Worm (Caenorhabditis elegans) whole organism, L4 larva: ENCODE data around the gene dct-15.

Experiments used
- D1046.2 ChIP-seq: fragments of 200-800 bp; sonication (Bioruptor generic); IDR thresholded peaks from 2 replicates; pipeline ENCODE4 v1.3.6; 2022; ENCODE audit warnings: missing genetic modification characterization, missing compliant biosample characterization
- F37D6.2 ChIP-seq: sonication (generic microtip); optimal IDR thresholded peaks from 2 replicates; lab custom pipeline; 2016; ENCODE audit warnings: mild to moderate bottlenecking, missing genetic modification characterization, missing compliant biosample characterization
- F44E2.7 ChIP-seq: fragments of 200-800 bp; sonication (Bioruptor generic); IDR thresholded peaks from 2 replicates; pipeline ENCODE4 v2.1.2; 2022; ENCODE audit warnings: missing genetic modification characterization, missing compliant biosample characterization
- F49E8.2 ChIP-seq: sonication (generic microtip); optimal IDR thresholded peaks from 2 replicates; lab custom pipeline; 2016; ENCODE audit warnings: missing compliant biosample characterization, mild to moderate bottlenecking, missing genetic modification characterization, borderline replicate concordance
- R02D3.7 ChIP-seq: fragments of 150-350 bp; sonication (generic microtip); optimal IDR thresholded peaks from 3 replicates; lab custom pipeline; 2014; ENCODE audit warnings: missing biosample characterization, missing genetic modification characterization
- T20F7.1 ChIP-seq: fragments of 200-800 bp; sonication (Bioruptor generic); optimal IDR thresholded peaks from 2 replicates; lab custom pipeline; 2018; ENCODE audit warnings: mild to moderate bottlenecking, missing genetic modification characterization, missing compliant biosample characterization
- Y48G9A.11 ChIP-seq: fragments of 200-800 bp; sonication (Bioruptor generic); IDR thresholded peaks from 2 replicates; pipeline ENCODE4 v1.3.6; 2022; ENCODE audit warnings: missing genetic modification reagents, missing genetic modification characterization, missing compliant biosample characterization
- Y5F2A.4 ChIP-seq: fragments of 200-800 bp; sonication (Bioruptor generic); optimal IDR thresholded peaks from 2 replicates; lab custom pipeline; 2018; ENCODE audit warnings: mild to moderate bottlenecking, missing genetic modification characterization, missing compliant biosample characterization
- aly-2 ChIP-seq: sonication (generic microtip); optimal IDR thresholded peaks from 2 replicates; lab custom pipeline; 2018; ENCODE audit warnings: missing biosample characterization, missing genetic modification characterization
- ama-1 ChIP-seq: fragments of 150-350 bp; optimal IDR thresholded peaks from 2 replicates; lab custom pipeline; 2014; ENCODE audit warnings: inconsistent platforms, mixed read lengths
- attf-4 ChIP-seq: sonication (generic microtip); optimal IDR thresholded peaks from 3 replicates; lab custom pipeline; 2017; ENCODE audit warnings: missing biosample characterization, missing genetic modification characterization
- ceh-32 ChIP-seq: sonication (generic microtip); optimal IDR thresholded peaks from 2 replicates; lab custom pipeline; 2016; ENCODE audit warnings: mild to moderate bottlenecking, missing genetic modification characterization, missing compliant biosample characterization; ENCODE audit not compliant: poor library complexity
- ceh-82 ChIP-seq: sonication (generic microtip); optimal IDR thresholded peaks from 2 replicates; lab custom pipeline; 2017; ENCODE audit warnings: missing biosample characterization, missing genetic modification characterization
- ces-1 ChIP-seq: fragments of 150-350 bp; sonication (generic microtip); optimal IDR thresholded peaks from 4 replicates; lab custom pipeline; 2014; ENCODE audit warnings: missing biosample characterization, missing genetic modification reagents, missing genetic modification characterization
- cey-2 ChIP-seq: sonication (generic microtip); optimal IDR thresholded peaks from 3 replicates; lab custom pipeline; 2017; ENCODE audit warnings: missing genetic modification characterization, mild to moderate bottlenecking, missing compliant biosample characterization, antibody characterized with exemption, borderline replicate concordance; ENCODE audit not compliant: insufficient read depth
- ctbp-1 ChIP-seq: fragments of 200-800 bp; sonication (Bioruptor generic); IDR thresholded peaks from 2 replicates; pipeline ENCODE4 v1.3.6; 2022; ENCODE audit warnings: missing genetic modification reagents, missing genetic modification characterization, missing compliant biosample characterization
- daf-12 ChIP-seq: fragments of 150-350 bp; optimal IDR thresholded peaks from 2 replicates; lab custom pipeline; 2014; ENCODE audit warnings: missing biosample characterization, missing genetic modification reagents, missing genetic modification characterization
- daf-16 ChIP-seq, 3 experiments: sonication (generic microtip); optimal IDR thresholded peaks; 2 replicates each; lab custom pipeline; 2016 to 2017; ENCODE audit warnings: missing genetic modification characterization in 3 of 3, missing genetic modification reagents in 3 of 3, mild to moderate bottlenecking in 2 of 3, missing compliant biosample characterization in 2 of 3, missing biosample characterization in 1 of 3, moderate library complexity in 1 of 3
- dpl-1 ChIP-seq: fragments of 150-350 bp; optimal IDR thresholded peaks from 2 replicates; lab custom pipeline; 2014; ENCODE audit warnings: missing biosample characterization, missing genetic modification reagents, missing genetic modification characterization
- duxl-1 ChIP-seq: sonication (generic microtip); optimal IDR thresholded peaks from 2 replicates; lab custom pipeline; 2016; ENCODE audit warnings: mild to moderate bottlenecking, missing genetic modification characterization, moderate library complexity, missing compliant biosample characterization; ENCODE audit not compliant: poor library complexity
- dve-1 ChIP-seq: sonication (generic microtip); optimal IDR thresholded peaks from 2 replicates; lab custom pipeline; 2017; ENCODE audit warnings: antibody characterized with exemption, mild to moderate bottlenecking, missing genetic modification characterization, missing compliant biosample characterization; ENCODE audit not compliant: insufficient read depth
- egl-43 ChIP-seq: fragments of 200-800 bp; sonication (Bioruptor generic); IDR thresholded peaks from 2 replicates; pipeline ENCODE4 v1.3.6; 2022; ENCODE audit warnings: missing genetic modification reagents, missing genetic modification characterization, missing compliant biosample characterization
- fkh-10 ChIP-seq: fragments of 150-350 bp; optimal IDR thresholded peaks from 2 replicates; lab custom pipeline; 2014; ENCODE audit warnings: missing biosample characterization, missing genetic modification reagents, missing genetic modification characterization
- lim-7 ChIP-seq: fragments of 200-800 bp; sonication (Bioruptor generic); IDR thresholded peaks from 2 replicates; pipeline ENCODE4 v1.3.6; 2022; ENCODE audit warnings: missing genetic modification characterization, missing compliant biosample characterization
- lin-39 ChIP-seq: fragments of 150-350 bp; optimal IDR thresholded peaks from 2 replicates; lab custom pipeline; 2014; ENCODE audit warnings: missing biosample characterization, missing genetic modification reagents, missing genetic modification characterization
- lir-3 ChIP-seq: sonication (generic microtip); optimal IDR thresholded peaks from 2 replicates; lab custom pipeline; 2016; ENCODE audit warnings: mild to moderate bottlenecking, missing genetic modification characterization, missing compliant biosample characterization
- madf-5 ChIP-seq, 2 experiments: fragments of 200-800 bp; sonication (Bioruptor generic); IDR thresholded peaks; 2 replicates each; pipeline ENCODE4 v1.3.6; 2022; ENCODE audit warnings: missing compliant biosample characterization in 2 of 2, missing genetic modification characterization in 2 of 2
- madf-9 ChIP-seq: fragments of 200-800 bp; sonication (Bioruptor generic); conservative IDR thresholded peaks from 2 replicates; pipeline ENCODE4 v1.3.6; 2022; ENCODE audit warnings: missing genetic modification reagents, missing genetic modification characterization, missing compliant biosample characterization
- mes-2 ChIP-seq: sonication (generic microtip); optimal IDR thresholded peaks from 2 replicates; lab custom pipeline; 2016; ENCODE audit warnings: missing genotype, mild to moderate bottlenecking, missing genetic modification characterization, missing compliant biosample characterization; ENCODE audit not compliant: poor library complexity, severe bottlenecking
- mxl-2 ChIP-seq: fragments of 200-800 bp; sonication (Bioruptor generic); conservative IDR thresholded peaks from 2 replicates; pipeline ENCODE4 v1.3.6; 2022; ENCODE audit warnings: missing genetic modification reagents, missing genetic modification characterization, missing compliant biosample characterization
- nhr-10 ChIP-seq: fragments of 150-350 bp; optimal IDR thresholded peaks from 2 replicates; lab custom pipeline; 2014; ENCODE audit warnings: missing biosample characterization, missing genetic modification characterization
- nhr-102 ChIP-seq: sonication (generic microtip); optimal IDR thresholded peaks from 2 replicates; lab custom pipeline; 2016; ENCODE audit warnings: mild to moderate bottlenecking, missing genetic modification characterization, moderate library complexity, missing compliant biosample characterization
- nhr-11 ChIP-seq: fragments of 150-350 bp; optimal IDR thresholded peaks from 2 replicates; lab custom pipeline; 2014; ENCODE audit warnings: missing biosample characterization, missing genetic modification characterization
- nhr-237 ChIP-seq: sonication (generic microtip); optimal IDR thresholded peaks from 2 replicates; lab custom pipeline; 2017; ENCODE audit warnings: missing biosample characterization, missing genetic modification characterization
- nhr-41 ChIP-seq: fragments of 200-800 bp; sonication (Bioruptor generic); IDR thresholded peaks from 2 replicates; pipeline ENCODE4 v1.3.6; 2022; ENCODE audit warnings: missing genetic modification reagents, missing genetic modification characterization, missing compliant biosample characterization
- nhr-48 ChIP-seq: sonication (generic microtip); optimal IDR thresholded peaks from 2 replicates; lab custom pipeline; 2016; ENCODE audit warnings: mild to moderate bottlenecking, missing genetic modification characterization, missing compliant biosample characterization
- nhr-76 ChIP-seq: fragments of 150-350 bp; optimal IDR thresholded peaks from 2 replicates; lab custom pipeline; 2014; ENCODE audit warnings: missing biosample characterization, missing genetic modification characterization
- pqm-1 ChIP-seq: sonication (generic microtip); optimal IDR thresholded peaks from 2 replicates; lab custom pipeline; 2017; ENCODE audit warnings: missing biosample characterization, missing genetic modification characterization
- skn-1 ChIP-seq: fragments of 150-350 bp; optimal IDR thresholded peaks from 2 replicates; lab custom pipeline; 2014; ENCODE audit warnings: missing biosample characterization, missing genetic modification characterization
- unc-62 ChIP-seq, 3 experiments: fragments of 150-350 bp in 1 of 3; sonication (generic microtip); optimal IDR thresholded peaks in 2 of 3; peaks in 1 of 3; 1 replicate in 1 of 3; 2 replicates in 2 of 3; lab custom pipeline; 2014 to 2017; ENCODE audit warnings: missing biosample characterization in 3 of 3, missing genetic modification characterization in 3 of 3, missing genetic modification reagents in 3 of 3, missing genotype in 1 of 3
- vab-7 ChIP-seq: fragments of 200-800 bp; sonication (Bioruptor generic); IDR thresholded peaks from 2 replicates; pipeline ENCODE4 v1.3.6; 2022; ENCODE audit warnings: missing genetic modification reagents, missing genetic modification characterization, missing compliant biosample characterization
- zfp-2 ChIP-seq: sonication (generic microtip); optimal IDR thresholded peaks from 2 replicates; lab custom pipeline; 2016; ENCODE audit warnings: mild to moderate bottlenecking, missing genetic modification characterization, missing compliant biosample characterization
- zfp-3 ChIP-seq: fragments of 200-800 bp; sonication (Bioruptor generic); conservative IDR thresholded peaks from 2 replicates; pipeline ENCODE4 v1.3.6; 2022; ENCODE audit warnings: missing genetic modification reagents, missing genetic modification characterization, missing compliant biosample characterization
- zip-2 ChIP-seq: fragments of 150-350 bp; optimal IDR thresholded peaks from 2 replicates; lab custom pipeline; 2014; ENCODE audit warnings: missing biosample characterization, missing genetic modification characterization
- ztf-11 ChIP-seq: fragments of 150-350 bp; optimal IDR thresholded peaks from 2 replicates; lab custom pipeline; 2014; ENCODE audit warnings: missing biosample characterization, missing genetic modification characterization
- ztf-7 ChIP-seq: fragments of 150-350 bp; optimal IDR thresholded peaks from 2 replicates; lab custom pipeline; 2014; ENCODE audit warnings: missing biosample characterization, missing genetic modification characterization

Gene dct-15

DNA sequence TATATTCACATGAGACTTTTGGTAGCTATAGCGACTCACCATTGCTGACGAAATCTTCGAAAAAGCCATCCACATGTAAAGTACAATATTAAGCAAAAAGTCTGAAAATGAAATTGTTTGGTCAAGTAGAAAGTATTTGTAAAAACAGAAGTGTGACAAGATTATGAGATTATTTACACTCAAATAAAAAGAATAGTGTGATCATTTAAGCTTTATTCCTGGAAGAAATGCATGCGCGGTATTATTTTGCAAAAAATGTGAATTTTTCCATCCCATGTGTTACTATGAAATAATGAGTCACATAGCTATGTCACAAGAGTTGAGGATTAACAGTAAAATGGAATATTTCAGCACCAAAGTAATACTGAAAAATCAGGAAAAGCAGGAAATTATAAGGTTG is at the start of gene dct-15:
TSS of gene dct-15 (minus strand) at position 101 of the 400 bp plus-strand sequence.
- TF ChIP-seq skn-1 (tag; lab: Kevin White, UChicago) (no peak), F37D6.2 (tag; lab: Kevin White, UChicago) (no peak), ztf-7 (tag; lab: Kevin White, UChicago) (no peak), pqm-1 (tag; lab: Kevin White, UChicago) (no peak), T20F7.1 (GFP tag; lab: Kevin White, UChicago) (no peak), lir-3 (tag; lab: Kevin White, UChicago) (no peak), aly-2 (tag; lab: Kevin White, UChicago) (no peak), lim-7 (GFP tag; lab: Robert Waterston, UW) (no peak), nhr-10 (tag; lab: Kevin White, UChicago) (no peak), R02D3.7 (tag; lab: Kevin White, UChicago) (no peak), madf-9 (GFP tag; lab: Robert Waterston, UW) (no peak), ctbp-1 (GFP tag; lab: Robert Waterston, UW) (no peak), daf-12 (tag; lab: Kevin White, UChicago) (no peak), ceh-32 (no peak), D1046.2 (GFP tag; lab: Robert Waterston, UW) (no peak), dve-1 (tag; lab: Kevin White, UChicago) (no peak), egl-43 (no peak)

DNA sequence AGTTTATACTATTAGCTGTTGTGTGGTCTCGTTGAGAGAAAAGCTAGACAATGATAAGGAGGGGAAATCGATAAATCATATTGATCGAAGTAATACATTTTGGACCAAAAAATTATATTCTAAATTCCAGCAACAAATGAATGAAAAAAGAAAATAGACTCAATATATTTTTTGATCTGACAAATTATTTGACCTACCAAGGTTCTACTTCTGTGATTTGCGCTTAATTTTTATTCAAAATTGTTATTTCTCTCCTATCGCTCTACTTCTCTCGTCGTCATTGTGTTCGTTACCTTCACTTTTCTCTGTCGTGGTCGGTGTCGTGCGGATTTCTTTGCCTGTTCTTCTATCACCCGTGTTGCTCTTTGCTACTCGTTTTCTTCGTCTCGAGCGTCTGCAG is 48.4 kb upstream of the dct-15 start:
- TF ChIP-seq F49E8.2 (tag; lab: Kevin White, UChicago) = no peak
- no peak for TF ChIP-seq dpl-1 (GFP tag; lab: Kevin White, UChicago)
- TF ChIP-seq daf-16 (GFP tag; optimal IDR thresholded peaks at IDR 0.05; lab: Kevin White, UChicago) = no peak
- TF ChIP-seq daf-16 (tag; optimal IDR thresholded peaks at IDR 0.05; lab: Kevin White, UChicago) = no peak
- TF ChIP-seq madf-9 (GFP tag; lab: Robert Waterston, UW) = no peak
- TF ChIP-seq lin-39 (tag; lab: Kevin White, UChicago) = no peak
- TF ChIP-seq nhr-237 (tag; lab: Kevin White, UChicago) = no peak
- TF ChIP-seq attf-4 (tag; lab: Kevin White, UChicago) = no peak
- no peak for TF ChIP-seq ceh-82 (tag; lab: Kevin White, UChicago)
- TF ChIP-seq vab-7 = no peak
- TF ChIP-seq mes-2 (tag; lab: Kevin White, UChicago) = no peak
- TF ChIP-seq zfp-3 = no peak
- no peak for TF ChIP-seq nhr-76 (tag; lab: Kevin White, UChicago)

DNA sequence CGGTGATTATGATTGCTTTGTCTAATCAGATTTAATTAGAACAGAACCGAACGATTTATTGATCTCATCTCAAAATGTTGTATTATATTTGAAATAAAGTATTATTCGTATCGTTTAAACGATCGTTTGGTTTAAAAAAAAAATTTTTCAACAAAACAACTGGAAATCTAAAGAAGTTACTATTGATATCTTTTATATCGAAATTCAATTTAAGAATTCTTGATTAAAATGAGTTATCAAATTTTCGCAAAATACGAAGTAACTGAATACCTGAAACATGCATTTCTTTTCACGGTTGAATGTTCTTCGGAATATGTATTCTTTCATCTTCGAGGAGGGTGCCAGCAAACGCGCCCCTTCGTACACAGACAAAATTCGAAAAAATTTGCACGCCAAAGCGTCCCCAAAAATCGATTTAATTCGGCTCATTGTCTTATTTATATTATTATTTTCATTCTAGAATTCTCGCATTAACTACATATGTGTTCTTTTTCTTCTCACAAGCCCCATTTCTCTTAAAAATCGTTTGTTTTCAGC is 47.5 kb upstream of the dct-15 start, which contains the start of gene npp-1:
TSS of gene npp-1 (plus strand) at position 537 of the 537 bp plus-strand sequence.
- no peak for TF ChIP-seq ces-1 (GFP tag; lab: Kevin White, UChicago)
- TF ChIP-seq fkh-10 = no peak
- no peak for TF ChIP-seq ztf-7 (tag; lab: Kevin White, UChicago)
- TF ChIP-seq ztf-11 = no peak
- no peak for TF ChIP-seq zfp-3
- TF ChIP-seq duxl-1 (tag; lab: Kevin White, UChicago) = no peak
- no peak for TF ChIP-seq nhr-41 (GFP tag; lab: Robert Waterston, UW)
- TF ChIP-seq zip-2 (tag; lab: Kevin White, UChicago) = no peak
- no peak for TF ChIP-seq Y48G9A.11 (GFP tag; lab: Robert Waterston, UW)
- TF ChIP-seq cey-2 = no peak
- no peak for TF ChIP-seq nhr-76 (tag; lab: Kevin White, UChicago)
- no peak for TF ChIP-seq nhr-48
- no peak for TF ChIP-seq zfp-2 (tag; lab: Kevin White, UChicago)
- no peak for TF ChIP-seq nhr-11
- no peak for TF ChIP-seq ama-1 (lab: Kevin White, UChicago)
- peak; percentile 55 for TF ChIP-seq dpl-1 (GFP tag; lab: Kevin White, UChicago)
- no peak for TF ChIP-seq ceh-82 (tag; lab: Kevin White, UChicago)
- TF ChIP-seq F37D6.2 (tag; lab: Kevin White, UChicago) = no peak
- TF ChIP-seq nhr-102 (tag; lab: Kevin White, UChicago) = no peak
- TF ChIP-seq madf-5 (GFP tag; IDR thresholded peaks at IDR 0.05; lab: Robert Waterston, UW) = no peak
- TF ChIP-seq F44E2.7 (GFP tag; lab: Robert Waterston, UW) = no peak
- TF ChIP-seq nhr-237 (tag; lab: Kevin White, UChicago) = no peak
- TF ChIP-seq daf-16 (GFP tag; optimal IDR thresholded peaks at IDR 0.05; lab: Kevin White, UChicago) = no peak
- peak; percentile 12 for TF ChIP-seq daf-16 (tag; optimal IDR thresholded peaks at IDR 0.05; lab: Kevin White, UChicago)
- TF ChIP-seq mxl-2 (GFP tag; lab: Robert Waterston, UW) = no peak
- peak in 1 of 2 experiments; percentile 92 for TF ChIP-seq unc-62 (GFP tag; optimal IDR thresholded peaks at IDR 0.05 in 1 of 2; lab: Kevin White, UChicago)
- no peak for TF ChIP-seq unc-62 (tag; optimal IDR thresholded peaks at IDR 0.05; lab: Kevin White, UChicago)
- no peak for TF ChIP-seq Y5F2A.4 (GFP tag; lab: Kevin White, UChicago)
